Worm (Caenorhabditis elegans) whole organism, young adult: ENCODE measurements around the gene col-163.

Source experiments
- B0336.3 ChIP-seq: fragments of 200-800 bp; sonication (Bioruptor generic); IDR thresholded peaks from 2 replicates; pipeline ENCODE4 v1.3.6; 2022; ENCODE audit warnings: missing genetic modification characterization, missing compliant biosample characterization
- C17E4.6 ChIP-seq: fragments of 200-800 bp; sonication (Bioruptor generic); IDR thresholded peaks from 2 replicates; pipeline ENCODE4 v1.3.6; 2022; ENCODE audit warnings: missing genetic modification reagents, missing genetic modification characterization, missing compliant biosample characterization
- F10E7.11 ChIP-seq: sonication (generic microtip); optimal IDR thresholded peaks from 2 replicates; lab custom pipeline; 2017; ENCODE audit warnings: mild to moderate bottlenecking, missing genetic modification characterization, moderate library complexity, missing compliant biosample characterization
- F49E8.2 ChIP-seq: sonication (generic microtip); optimal IDR thresholded peaks from 3 replicates; lab custom pipeline; 2017; ENCODE audit warnings: missing genetic modification characterization, mild to moderate bottlenecking, missing compliant biosample characterization, antibody characterized with exemption, moderate library complexity; ENCODE audit not compliant: insufficient read depth
- F57A8.1 ChIP-seq: fragments of 200-800 bp; sonication (Bioruptor generic); optimal IDR thresholded peaks from 2 replicates; lab custom pipeline; 2018; ENCODE audit warnings: mild to moderate bottlenecking, missing genetic modification characterization, moderate library complexity, missing compliant biosample characterization
- K12H6.12 ChIP-seq: fragments of 200-800 bp; sonication (Bioruptor generic); optimal IDR thresholded peaks from 2 replicates; lab custom pipeline; 2018; ENCODE audit warnings: mild to moderate bottlenecking, missing genetic modification characterization, missing compliant biosample characterization
- T07F8.4 ChIP-seq: sonication (generic microtip); optimal IDR thresholded peaks from 2 replicates; lab custom pipeline; 2016; ENCODE audit warnings: mild to moderate bottlenecking, missing genetic modification characterization, moderate library complexity, missing compliant biosample characterization
- Y67H2A.10 ChIP-seq: fragments of 200-800 bp; sonication (Bioruptor generic); conservative IDR thresholded peaks from 2 replicates; pipeline ENCODE4 v1.3.6; 2022; ENCODE audit warnings: missing genetic modification reagents, missing genetic modification characterization, missing compliant biosample characterization
- attf-6 ChIP-seq: fragments of 200-800 bp; sonication (Bioruptor generic); IDR thresholded peaks from 2 replicates; pipeline ENCODE4 v1.3.6; 2022; ENCODE audit warnings: missing genetic modification reagents, missing genetic modification characterization, missing compliant biosample characterization
- ceh-100 ChIP-seq: fragments of 200-800 bp; sonication (Bioruptor generic); IDR thresholded peaks from 2 replicates; pipeline ENCODE4 v1.3.6; 2022; ENCODE audit warnings: missing genetic modification reagents, missing genetic modification characterization, missing compliant biosample characterization
- ceh-40 ChIP-seq: fragments of 200-800 bp; sonication (Bioruptor generic); IDR thresholded peaks from 2 replicates; pipeline ENCODE4 v1.3.6; 2022; ENCODE audit warnings: missing genetic modification characterization, missing compliant biosample characterization
- die-1 ChIP-seq: sonication (generic microtip); optimal IDR thresholded peaks from 2 replicates; lab custom pipeline; 2016; ENCODE audit warnings: missing genotype, mild to moderate bottlenecking, missing genetic modification characterization, missing compliant biosample characterization
- egl-44 ChIP-seq: fragments of 200-800 bp; sonication (Bioruptor generic); IDR thresholded peaks from 2 replicates; pipeline ENCODE4 v1.3.6; 2022; ENCODE audit warnings: missing genetic modification reagents, missing genetic modification characterization, missing compliant biosample characterization
- egrh-3 ChIP-seq: fragments of 200-800 bp; sonication (Bioruptor generic); IDR thresholded peaks from 2 replicates; pipeline ENCODE4 v1.3.6; 2022; ENCODE audit warnings: missing genetic modification reagents, missing genetic modification characterization, missing compliant biosample characterization
- ekl-4 ChIP-seq: fragments of 200-800 bp; sonication (Bioruptor generic); IDR thresholded peaks from 2 replicates; pipeline ENCODE4 v1.3.6; 2022; ENCODE audit warnings: missing genetic modification reagents, missing genetic modification characterization, missing compliant biosample characterization
- fkh-3 ChIP-seq: sonication (generic microtip); optimal IDR thresholded peaks from 2 replicates; lab custom pipeline; 2016; ENCODE audit warnings: mild to moderate bottlenecking, missing genetic modification characterization, missing compliant biosample characterization
- hlh-12 ChIP-seq: sonication (generic microtip); optimal IDR thresholded peaks from 2 replicates; lab custom pipeline; 2016; ENCODE audit warnings: missing genetic modification characterization, missing compliant biosample characterization
- hlh-26 ChIP-seq: fragments of 200-800 bp; sonication (Bioruptor generic); conservative IDR thresholded peaks from 2 replicates; pipeline ENCODE4 v1.3.6; 2022; ENCODE audit warnings: missing genetic modification reagents, missing genetic modification characterization, missing compliant biosample characterization
- hsf-1 ChIP-seq: fragments of 200-800 bp; sonication (Bioruptor generic); IDR thresholded peaks from 2 replicates; pipeline ENCODE4 v1.3.6; 2022; ENCODE audit warnings: missing genetic modification reagents, missing genetic modification characterization, missing compliant biosample characterization
- lag-1 ChIP-seq: fragments of 200-800 bp; sonication (Bioruptor generic); IDR thresholded peaks from 2 replicates; pipeline ENCODE4 v1.3.6; 2022; ENCODE audit warnings: missing genetic modification reagents, missing genetic modification characterization, missing compliant biosample characterization
- let-526 ChIP-seq: fragments of 200-800 bp; sonication (Bioruptor generic); IDR thresholded peaks from 2 replicates; pipeline ENCODE4 v1.3.6; 2022; ENCODE audit warnings: missing genetic modification reagents, missing genetic modification characterization, missing compliant biosample characterization
- lin-40 ChIP-seq: sonication (generic microtip); optimal IDR thresholded peaks from 2 replicates; lab custom pipeline; 2016; ENCODE audit warnings: missing genetic modification characterization, mild to moderate bottlenecking, missing compliant biosample characterization, missing genotype, missing genetic modification reagents
- lir-1 ChIP-seq: fragments of 200-800 bp; sonication (Bioruptor generic); conservative IDR thresholded peaks from 2 replicates; pipeline ENCODE4 v1.3.6; 2022; ENCODE audit warnings: missing genetic modification reagents, missing genetic modification characterization, missing compliant biosample characterization
- lsl-1 ChIP-seq: fragments of 200-800 bp; sonication (Bioruptor generic); optimal IDR thresholded peaks from 2 replicates; lab custom pipeline; 2018; ENCODE audit warnings: mild to moderate bottlenecking, missing genetic modification characterization, moderate library complexity, missing compliant biosample characterization
- lsy-27 ChIP-seq: sonication (generic microtip); optimal IDR thresholded peaks from 2 replicates; lab custom pipeline; 2017; ENCODE audit warnings: missing genetic modification characterization, mild to moderate bottlenecking, missing compliant biosample characterization, antibody characterized with exemption, missing genotype, borderline replicate concordance; ENCODE audit not compliant: insufficient read depth
- mes-4 ChIP-seq: sonication (generic microtip); optimal IDR thresholded peaks from 2 replicates; lab custom pipeline; 2016; ENCODE audit warnings: missing genotype, missing genetic modification characterization, missing compliant biosample characterization
- rpc-1 ChIP-seq, 2 experiments: fragments of 150-350 bp in 1 of 2; sonication (generic microtip) in 1 of 2; optimal IDR thresholded peaks; 2 replicates each; lab custom pipeline; 2014 to 2018; ENCODE audit warnings: missing biosample characterization in 1 of 2, missing genetic modification characterization in 1 of 2, missing genetic modification reagents in 1 of 2, missing genotype in 1 of 2
- sea-2 ChIP-seq: fragments of 200-800 bp; sonication (Bioruptor generic); IDR thresholded peaks from 2 replicates; pipeline ENCODE4 v1.3.6; 2022; ENCODE audit warnings: missing genetic modification characterization, missing compliant biosample characterization
- snpc-1.3 ChIP-seq: sonication (generic microtip); optimal IDR thresholded peaks from 2 replicates; lab custom pipeline; 2017; ENCODE audit warnings: missing genetic modification characterization, mild to moderate bottlenecking, missing compliant biosample characterization, antibody characterized with exemption, moderate library complexity, missing genotype, missing genetic modification reagents; ENCODE audit not compliant: insufficient read depth
- snpc-4 ChIP-seq, 5 experiments: fragments of 150-350 bp in 1 of 5; sonication (generic microtip) in 4 of 5; optimal IDR thresholded peaks; 2 replicates each; lab custom pipeline; 2014 to 2018; ENCODE audit warnings: missing genetic modification characterization in 5 of 5, missing biosample characterization in 3 of 5, antibody characterized with exemption in 2 of 5, mild to moderate bottlenecking in 2 of 5, missing compliant biosample characterization in 2 of 5, missing genotype in 2 of 5, moderate library complexity in 2 of 5, missing genetic modification reagents in 1 of 5
- somi-1 ChIP-seq: fragments of 200-800 bp; sonication (Bioruptor generic); optimal IDR thresholded peaks from 2 replicates; lab custom pipeline; 2018; ENCODE audit warnings: mild to moderate bottlenecking, missing genetic modification characterization, missing compliant biosample characterization
- tbx-9 ChIP-seq: sonication (generic microtip); optimal IDR thresholded peaks from 2 replicates; lab custom pipeline; 2016; ENCODE audit warnings: borderline replicate concordance, missing genetic modification characterization, inconsistent platforms, missing compliant biosample characterization
- zfh-2 ChIP-seq: fragments of 200-800 bp; sonication (Bioruptor generic); conservative IDR thresholded peaks from 2 replicates; pipeline ENCODE4 v1.3.6; 2022; ENCODE audit warnings: missing genetic modification reagents, missing genetic modification characterization, missing compliant biosample characterization
- ztf-26 ChIP-seq: sonication (generic microtip); optimal IDR thresholded peaks from 2 replicates; lab custom pipeline; 2017; ENCODE audit warnings: missing genetic modification characterization, missing compliant biosample characterization

col-163 gene

ce11 chrV:20597076-20597475 is 2.8 kb upstream of the col-163 start, which contains the start of gene F46B3.1:
Gene F46B3.1 (minus strand): TSS chrV:20597176.
- no peak for TF ChIP-seq fkh-3 (tag; lab: Kevin White, UChicago)
- no peak for TF ChIP-seq F57A8.1 (GFP tag; lab: Kevin White, UChicago)
- TF ChIP-seq egrh-3: no peak
- TF ChIP-seq hsf-1 (GFP tag; lab: Robert Waterston, UW): no peak
- TF ChIP-seq lsl-1 (GFP tag; lab: Kevin White, UChicago): no peak
- TF ChIP-seq C17E4.6: no peak
- no peak for TF ChIP-seq lin-40 (tag; lab: Kevin White, UChicago)
- no peak for TF ChIP-seq B0336.3 (GFP tag; lab: Robert Waterston, UW)
- no peak for TF ChIP-seq K12H6.12
- TF ChIP-seq F49E8.2: no peak
- TF ChIP-seq tbx-9: no peak

- TF ChIP-seq zfh-2 (peak; percentile 55; the same call in 1 of the 2 replicates), lag-1 (GFP tag; lab: Robert Waterston, UW) (0 out of 2 replicates have a peak, but pooled peaks have one; percentile 75), Y67H2A.10 (GFP tag; lab: Robert Waterston, UW) (no peak), hlh-26 (GFP tag; lab: Robert Waterston, UW) (no peak)
These were observed 809 bp downstream of the col-163 start for ce11 chrV:20600704-20601103.

- TF ChIP-seq lsy-27 (tag; lab: Kevin White, UChicago) (no peak), snpc-4 (GFP tag; optimal IDR thresholded peaks at IDR 0.05; lab: Kevin White, UChicago) (no peak), snpc-4 (tag; optimal IDR thresholded peaks at IDR 0.05; lab: Kevin White, UChicago) (no peak), lir-1 (GFP tag; lab: Robert Waterston, UW) (no peak), mes-4 (tag; lab: Kevin White, UChicago) (no peak), ekl-4 (GFP tag; lab: Robert Waterston, UW) (no peak), die-1 (no peak), C17E4.6 (no peak), T07F8.4 (no peak), hlh-12 (tag; lab: Kevin White, UChicago) (no peak), snpc-1.3 (tag; lab: Kevin White, UChicago) (no peak), let-526 (GFP tag; lab: Robert Waterston, UW) (no peak), somi-1 (GFP tag; lab: Kevin White, UChicago) (no peak), ceh-40 (no peak), ceh-100 (no peak), egl-44 (GFP tag; lab: Robert Waterston, UW) (no peak), K12H6.12 (no peak), ztf-26 (tag; lab: Kevin White, UChicago) (no peak), attf-6 (GFP tag; lab: Robert Waterston, UW) (no peak), tbx-9 (no peak), sea-2 (GFP tag; lab: Robert Waterston, UW) (no peak)
These were observed 3.1 kb downstream of the col-163 start, which contains the start of gene ttr-11 for ce11 chrV:20603014-20603413. Gene ttr-11 (plus strand): TSS chrV:20603314.

- no peak for TF ChIP-seq rpc-1 (optimal IDR thresholded peaks at IDR 0.05; lab: Kevin White, UChicago)
- no peak for TF ChIP-seq rpc-1 (tag; optimal IDR thresholded peaks at IDR 0.05; lab: Kevin White, UChicago)
- TF ChIP-seq egrh-3: peak; percentile 57; the same call in 1 of the 2 replicates
- TF ChIP-seq F10E7.11: no peak
- TF ChIP-seq zfh-2: peak; percentile 84
- TF ChIP-seq, all 124 proteins: peak for 2
These were observed 4.8 kb downstream of the col-163 start, which contains the start of gene ttr-57 for ce11 chrV:20604606-20605155. Gene ttr-57 (plus strand): TSS chrV:20605105.
